Worm (Caenorhabditis elegans): ENCODE measurements around the gene Y75B8A.7.

DNA sequence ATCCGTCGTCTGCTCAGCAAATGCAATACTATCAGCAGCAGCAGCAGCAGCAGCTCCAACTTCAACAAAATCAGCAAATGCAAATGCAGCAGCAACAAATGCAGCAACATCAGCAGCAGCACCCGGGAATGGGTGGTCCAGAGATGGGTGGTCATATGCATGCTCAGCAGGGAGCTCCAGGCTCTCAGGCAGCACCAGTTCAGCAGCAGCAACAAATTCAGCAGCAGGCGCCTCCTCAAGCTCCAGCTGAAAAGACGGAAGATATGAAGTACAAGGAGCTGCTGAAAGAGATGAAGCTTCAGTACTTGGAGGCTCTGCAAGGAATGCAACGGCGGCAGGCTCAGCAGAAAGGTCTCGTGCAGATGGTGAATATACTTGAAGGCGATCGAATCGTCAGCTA lies 14.3 kb downstream of the Y75B8A.7 start:
- no peak for TF ChIP-seq nhr-2 (tag; optimal IDR thresholded peaks at IDR 0.05)
- TF ChIP-seq drap-1 (GFP tag; optimal IDR thresholded peaks at IDR 0.05), result no peak
- no peak for TF ChIP-seq ceh-83 (GFP tag; optimal IDR thresholded peaks at IDR 0.05)
- no peak for TF ChIP-seq blmp-1 (tag; optimal IDR thresholded peaks at IDR 0.05)
- no peak for TF ChIP-seq unc-39 (tag; optimal IDR thresholded peaks at IDR 0.05)
